Worm (Caenorhabditis elegans) whole organism, L1 larva: ENCODE data around the gene vav-1.

ENCODE experiments used
- Y116A8C.19 ChIP-seq: sonication (generic microtip); optimal IDR thresholded peaks from 2 replicates; lab custom pipeline; 2016; ENCODE audit warnings: missing compliant biosample characterization, missing genetic modification characterization, borderline replicate concordance
- aha-1 ChIP-seq: fragments of 150-350 bp; optimal IDR thresholded peaks from 2 replicates; lab custom pipeline; 2014; ENCODE audit warnings: missing biosample characterization, missing genetic modification characterization
- aly-2 ChIP-seq: fragments of 150-350 bp; optimal IDR thresholded peaks from 2 replicates; lab custom pipeline; 2014; ENCODE audit warnings: missing biosample characterization, missing genetic modification characterization
- elt-3 ChIP-seq, 6 experiments: fragments of 150-350 bp in 1 of 6; sonication (generic microtip); optimal IDR thresholded peaks; 2 replicates each; lab custom pipeline; 2017 to 2018; ENCODE audit warnings: missing biosample characterization in 6 of 6, missing genetic modification characterization in 6 of 6, inconsistent platforms in 1 of 6
- nhr-11 ChIP-seq: fragments of 150-350 bp; optimal IDR thresholded peaks from 2 replicates; lab custom pipeline; 2014; ENCODE audit warnings: missing biosample characterization, missing genetic modification characterization
- sox-4 ChIP-seq: sonication (generic microtip); optimal IDR thresholded peaks from 2 replicates; lab custom pipeline; 2016; ENCODE audit warnings: missing genetic modification characterization, missing compliant biosample characterization
- tbx-2 ChIP-seq: sonication (generic microtip); optimal IDR thresholded peaks from 2 replicates; lab custom pipeline; 2016; ENCODE audit warnings: missing genetic modification characterization, missing compliant biosample characterization
- unc-86 ChIP-seq: sonication (generic microtip); optimal IDR thresholded peaks from 2 replicates; lab custom pipeline; 2016; ENCODE audit warnings: missing genetic modification characterization, missing compliant biosample characterization
- ztf-4 ChIP-seq: fragments of 150-350 bp; optimal IDR thresholded peaks from 2 replicates; lab custom pipeline; 2014; ENCODE audit warnings: missing biosample characterization, missing genetic modification characterization

DNA sequence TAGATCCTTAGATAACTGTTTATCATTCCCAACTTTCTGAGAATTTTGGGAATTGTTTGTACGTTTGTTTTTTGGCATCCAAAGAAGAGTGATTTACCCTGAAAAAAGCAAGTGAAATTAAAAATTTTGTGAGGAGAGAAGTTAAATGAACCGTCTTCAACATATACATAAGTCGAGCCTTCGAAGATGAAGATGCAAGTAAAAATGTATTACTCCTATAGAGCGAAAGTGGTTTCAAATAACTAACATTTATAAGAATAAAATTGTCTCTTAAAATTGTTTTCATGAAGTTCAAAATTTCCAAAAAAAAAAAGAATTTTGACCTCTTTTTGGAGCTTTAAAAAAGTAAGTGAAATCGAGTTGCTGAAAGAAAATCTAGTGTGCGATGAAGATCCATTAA, 42.6 kb upstream of the vav-1 start, which contains the start of gene B0416.10:
- TF ChIP-seq sox-4 (tag; lab: Kevin White, UChicago) (no peak), aly-2 (tag; lab: Kevin White, UChicago) (no peak), elt-3 (tag; optimal IDR thresholded peaks at IDR 0.05; lab: Kevin White, UChicago) (no peak), unc-86 (tag; lab: Kevin White, UChicago) (no peak), tbx-2 (tag; lab: Kevin White, UChicago) (no peak), Y116A8C.19 (no peak), aha-1 (tag; lab: Kevin White, UChicago) (no peak), ztf-4 (no peak), nhr-11 (tag; lab: Kevin White, UChicago) (no peak)
